Fruit fly (Drosophila melanogaster): ENCODE results near the gene CG4199.
A peak's percentile ranks its signal among the peaks of the same experiment; 100 is the strongest.

The CG4199 gene

dm6 chrX:2061119-2061518 lies 12.2 kb downstream of the CG4199 start (continued):
- no peak for TF ChIP-seq lbe (GFP tag; optimal IDR thresholded peaks at IDR 0.05)
- no peak for TF ChIP-seq bowl (GFP tag; IDR thresholded peaks at IDR 0.05)
- no peak for TF ChIP-seq zf30C (GFP tag; optimal IDR thresholded peaks at IDR 0.05)
- no peak for TF ChIP-seq CG2120 (GFP tag; optimal IDR thresholded peaks at IDR 0.05)
- no peak for TF ChIP-seq D19B (GFP tag; optimal IDR thresholded peaks at IDR 0.05)
- TF ChIP-seq pum (GFP tag; optimal IDR thresholded peaks at IDR 0.05), result no peak
- no peak for TF ChIP-seq Usf (GFP tag; optimal IDR thresholded peaks at IDR 0.05)
- no peak for TF ChIP-seq CG1832 (GFP tag; optimal IDR thresholded peaks at IDR 0.05)
- TF ChIP-seq CG16779 (GFP tag; IDR thresholded peaks at IDR 0.05), result no peak
- TF ChIP-seq CG11504 (tag; optimal IDR thresholded peaks at IDR 0.05), result no peak
- TF ChIP-seq Mrtf (GFP tag; IDR thresholded peaks at IDR 0.05), result 0 out of 3 replicates have a peak, but pooled peaks have one; percentile 17
- TF ChIP-seq stwl (tag; optimal IDR thresholded peaks at IDR 0.05), result no peak
- TF ChIP-seq CG11456 (GFP tag; IDR thresholded peaks at IDR 0.05), result no peak
- no peak for TF ChIP-seq peb (GFP tag; IDR thresholded peaks at IDR 0.05)
- TF ChIP-seq CG10267 (tag; optimal IDR thresholded peaks at IDR 0.05), result peak; percentile 40
- no peak for TF ChIP-seq CG3995 (GFP tag; optimal IDR thresholded peaks at IDR 0.05)
- peak; percentile 17 for TF ChIP-seq D19A (tag; optimal IDR thresholded peaks at IDR 0.05)
- TF ChIP-seq luna (GFP tag; optimal IDR thresholded peaks at IDR 0.05), result no peak
- TF ChIP-seq sna (GFP tag; IDR thresholded peaks at IDR 0.05; ENCODE audit: partially characterized antibody), result no peak
- TF ChIP-seq fd3F (GFP tag; optimal IDR thresholded peaks at IDR 0.05), result no peak
- no peak for TF ChIP-seq CG17568 (GFP tag; optimal IDR thresholded peaks at IDR 0.05)
- TF ChIP-seq chm (GFP tag; IDR thresholded peaks at IDR 0.05), result no peak
- no peak for TF ChIP-seq hth (optimal IDR thresholded peaks at IDR 0.05)
- no peak for TF ChIP-seq CG4282 (GFP tag; optimal IDR thresholded peaks at IDR 0.05)
- TF ChIP-seq Hr3 (GFP tag; optimal IDR thresholded peaks at IDR 0.05), result no peak
- TF ChIP-seq CG6791 (GFP tag; IDR thresholded peaks at IDR 0.05; ENCODE audit: partially characterized antibody), result no peak
- peak; percentile 23 for TF ChIP-seq CG4424 (GFP tag; optimal IDR thresholded peaks at IDR 0.05)
- TF ChIP-seq YL-1 (GFP tag; optimal IDR thresholded peaks at IDR 0.05), result peak; percentile 18
- TF ChIP-seq fd64A (GFP tag; optimal IDR thresholded peaks at IDR 0.05), result peak; percentile 60
- TF ChIP-seq CG31224 (GFP tag; IDR thresholded peaks at IDR 0.05), result no peak
- TF ChIP-seq org-1 (GFP tag; optimal IDR thresholded peaks at IDR 0.05), result no peak
- no peak for TF ChIP-seq CG6765 (GFP tag; optimal IDR thresholded peaks at IDR 0.05)
- TF ChIP-seq vfl (GFP tag; optimal IDR thresholded peaks at IDR 0.05), result no peak
- peak; percentile 65 for TF ChIP-seq CG2678 (tag; optimal IDR thresholded peaks at IDR 0.05)
- no peak for TF ChIP-seq Hr39 (optimal IDR thresholded peaks at IDR 0.05)
- no peak for TF ChIP-seq Myb (GFP tag; optimal IDR thresholded peaks at IDR 0.05)
- no peak for TF ChIP-seq jing (GFP tag; optimal IDR thresholded peaks at IDR 0.05)

- peak; percentile 95 for TF ChIP-seq Six4 (GFP tag; optimal IDR thresholded peaks at IDR 0.05)
- peak; percentile 90 for TF ChIP-seq kah (GFP tag; optimal IDR thresholded peaks at IDR 0.05)
- TF ChIP-seq CG31224 (GFP tag; IDR thresholded peaks at IDR 0.05), result peak; percentile 96
- peak; percentile 99 for TF ChIP-seq zfh1 (GFP tag; IDR thresholded peaks at IDR 0.05)
- TF ChIP-seq fd3F (GFP tag; optimal IDR thresholded peaks at IDR 0.05), result peak; percentile 94
- TF ChIP-seq nau (GFP tag; optimal IDR thresholded peaks at IDR 0.05), result peak; percentile 93
- TF ChIP-seq cg (GFP tag; optimal IDR thresholded peaks at IDR 0.05), result peak; percentile 35
- TF ChIP-seq CG8359 (GFP tag; optimal IDR thresholded peaks at IDR 0.05; ENCODE audit: borderline replicate concordance), result peak; percentile 73
- TF ChIP-seq tap (tag; optimal IDR thresholded peaks at IDR 0.05), result peak; percentile 94
- peak; percentile 98 for TF ChIP-seq pho (GFP tag; optimal IDR thresholded peaks at IDR 0.05)
- TF ChIP-seq CG7745 (tag; optimal IDR thresholded peaks at IDR 0.05), result peak; percentile 41
- peak; percentile 95 for TF ChIP-seq crc (GFP tag; optimal IDR thresholded peaks at IDR 0.05)
- peak; percentile 88 for TF ChIP-seq run (tag; optimal IDR thresholded peaks at IDR 0.05)
- TF ChIP-seq Hr51 (GFP tag; optimal IDR thresholded peaks at IDR 0.05), result peak; percentile 92 to 97
- peak; percentile 97 for TF ChIP-seq CG13894 (tag; optimal IDR thresholded peaks at IDR 0.05)
- peak; percentile 97 for TF ChIP-seq onecut (GFP tag; IDR thresholded peaks at IDR 0.05)
- TF ChIP-seq CG16815 (GFP tag; optimal IDR thresholded peaks at IDR 0.05), result peak; percentile 95
Observed at dm6 chrX:2050070-2050899, 23.0 kb downstream of the CG4199 start, which contains the start of gene moody. TSS of gene moody (minus strand) at chrX:2050120.

All from whole organism, embryonic.